Worm (Caenorhabditis elegans): ENCODE data around the gene dep-1.

dep-1 gene

DNA sequence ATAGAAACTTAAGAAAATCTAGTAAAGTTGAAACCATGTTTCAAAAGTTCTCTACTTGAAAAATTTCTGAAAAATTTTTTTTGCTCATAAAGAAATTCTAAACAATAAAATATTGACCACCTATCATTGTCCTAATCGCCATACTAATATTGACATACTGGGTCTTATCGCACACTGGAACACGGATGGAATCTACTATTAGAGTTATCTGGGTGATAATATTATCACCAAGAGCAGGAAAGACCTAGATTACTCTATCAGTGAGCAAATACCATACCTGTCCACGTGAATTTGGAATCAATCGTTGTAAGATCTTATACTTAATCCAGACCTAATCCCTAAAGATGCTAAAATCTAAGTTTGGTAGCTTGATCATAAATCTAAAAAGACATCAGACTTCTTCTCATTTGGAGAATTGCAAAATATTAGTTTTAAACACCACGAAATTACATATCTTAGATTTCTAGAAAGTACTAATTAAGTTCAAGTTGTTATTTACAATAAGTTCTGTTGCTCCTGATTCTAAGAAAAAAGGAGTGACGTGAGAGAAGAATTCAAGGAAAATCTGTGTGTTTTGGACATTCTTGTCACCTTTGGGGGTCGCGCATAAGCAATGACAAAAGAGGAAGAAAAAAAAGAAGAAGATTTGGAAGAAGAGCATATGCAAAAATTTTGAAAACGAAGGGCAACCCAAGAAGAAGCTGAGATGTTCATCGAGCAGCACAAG lies 9.5 kb downstream of the dep-1 start:
- TF ChIP-seq W03F9.2 (tag; optimal IDR thresholded peaks at IDR 0.05) (no peak), dao-5 (tag; optimal IDR thresholded peaks at IDR 0.05) (no peak), him-1 (tag; optimal IDR thresholded peaks at IDR 0.05) (no peak)

DNA sequence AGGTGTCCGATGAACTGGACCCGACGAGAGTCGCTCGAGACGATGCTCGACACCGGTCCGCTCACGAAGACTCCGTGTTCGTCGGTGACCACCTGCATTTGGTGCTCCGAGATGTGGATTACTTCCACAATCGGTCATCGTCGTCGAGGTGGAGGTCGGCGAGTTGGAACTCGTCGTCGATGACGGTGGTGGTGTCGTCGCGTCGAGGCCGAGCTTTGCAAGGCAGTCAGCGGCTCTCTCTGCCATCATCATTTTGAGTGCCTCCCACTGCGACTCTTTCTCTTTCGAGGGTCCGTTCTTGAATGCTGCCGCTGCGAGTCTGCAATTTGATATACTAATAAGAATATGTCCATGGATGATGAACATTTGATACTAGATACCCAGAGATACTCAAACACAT lies 11.9 kb downstream of the dep-1 start:
- TF ChIP-seq dao-5 (tag; optimal IDR thresholded peaks at IDR 0.05), result no peak
- no peak for TF ChIP-seq W03F9.2 (tag; optimal IDR thresholded peaks at IDR 0.05)
- TF ChIP-seq him-1 (tag; optimal IDR thresholded peaks at IDR 0.05), result no peak

DNA sequence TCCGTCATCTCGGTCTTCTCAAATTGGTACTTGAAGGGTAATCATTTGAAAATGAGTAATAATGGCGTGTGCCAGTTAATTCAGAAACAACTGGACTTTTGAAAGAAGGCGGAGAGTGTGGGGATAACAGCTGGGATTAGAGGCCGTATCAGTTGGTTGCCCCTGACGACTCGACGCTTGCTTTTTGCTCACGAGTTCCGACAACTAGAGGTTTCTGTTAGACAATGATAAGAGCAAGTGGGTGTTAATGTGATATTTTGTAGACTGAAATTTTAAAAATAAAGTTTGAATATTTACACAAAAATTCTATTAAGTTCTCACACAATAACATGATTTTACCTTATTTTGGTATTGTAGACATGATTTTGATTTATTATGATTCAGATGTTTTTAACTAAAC lies 14.5 kb downstream of the dep-1 start, which contains the start of gene F44G4.7:
F44G4.7 (minus strand) TSS at position 101 of the 400 bp plus-strand sequence.
- TF ChIP-seq dao-5 (tag; optimal IDR thresholded peaks at IDR 0.05) (no peak), him-1 (tag; optimal IDR thresholded peaks at IDR 0.05) (no peak), W03F9.2 (tag; optimal IDR thresholded peaks at IDR 0.05) (no peak)

DNA sequence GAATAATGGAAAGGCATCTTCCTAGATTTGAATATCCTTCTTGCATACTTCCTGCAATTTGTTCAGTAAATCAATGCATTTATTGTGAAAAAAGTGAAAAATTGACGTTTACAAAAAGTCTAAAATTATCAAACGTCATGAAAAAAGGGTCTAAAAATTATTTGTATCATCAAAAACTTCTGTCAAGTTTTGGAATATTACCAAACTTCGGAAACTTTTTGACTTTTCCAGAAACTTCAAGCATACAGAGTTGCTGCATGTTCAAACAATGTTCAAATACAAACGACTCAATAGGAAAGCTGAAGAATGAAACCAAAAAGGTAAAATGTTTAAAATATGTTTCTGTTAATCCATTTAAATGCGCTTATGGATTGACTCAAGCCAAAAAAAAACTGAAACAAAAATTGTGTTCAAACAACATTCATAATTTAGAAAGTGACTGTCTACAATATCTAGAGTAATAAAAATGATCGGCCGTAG lies 17.8 kb downstream of the dep-1 start, which contains the start of gene F44G4.6:
F44G4.6 (minus strand) TSS at position 51 of the 480 bp plus-strand sequence.
- no peak for TF ChIP-seq him-1 (tag; optimal IDR thresholded peaks at IDR 0.05)

DNA sequence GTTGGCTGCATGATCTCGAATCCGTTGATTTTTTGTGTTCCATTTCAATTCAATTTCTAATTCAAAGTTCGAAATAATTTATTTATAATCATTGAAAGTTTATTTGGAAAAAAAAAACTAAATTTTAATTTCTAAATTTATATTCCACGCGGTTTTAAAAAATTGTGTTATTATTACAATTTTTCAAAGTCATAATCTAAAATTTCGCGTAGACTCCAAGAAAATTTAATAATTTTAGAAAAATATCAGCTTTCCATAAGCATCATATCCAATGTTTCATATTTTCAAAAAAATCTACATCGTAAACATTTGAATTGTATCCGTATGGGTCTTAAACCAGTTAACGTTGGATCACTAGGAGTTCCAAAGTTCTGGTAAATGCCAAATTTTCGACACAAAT lies 19.3 kb downstream of the dep-1 start, which contains the start of gene F44G4.5:
F44G4.5 (minus strand) TSS at position 101 of the 400 bp plus-strand sequence.
- TF ChIP-seq W03F9.2 (tag; optimal IDR thresholded peaks at IDR 0.05), result no peak
- no peak for TF ChIP-seq dao-5 (tag; optimal IDR thresholded peaks at IDR 0.05)
- TF ChIP-seq him-1 (tag; optimal IDR thresholded peaks at IDR 0.05), result no peak

DNA sequence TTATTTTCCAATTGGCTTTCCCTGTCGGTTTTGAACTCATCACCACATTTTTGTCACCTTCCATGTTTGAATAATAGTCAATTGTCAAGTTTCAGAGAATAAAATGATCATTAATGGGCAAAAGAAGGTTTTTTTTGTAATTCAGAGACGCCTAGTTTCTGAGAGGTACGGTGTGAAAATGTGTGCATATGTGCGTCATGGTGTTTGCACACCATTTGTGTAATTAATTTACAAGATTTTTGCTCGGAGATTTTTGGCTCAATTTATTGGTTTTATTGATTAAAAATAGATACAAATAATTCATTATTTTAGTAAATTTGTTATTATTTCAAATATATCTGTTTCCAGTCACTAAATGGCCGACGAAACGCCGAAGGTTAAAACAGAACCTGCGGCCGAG lies 22.1 kb downstream of the dep-1 start, which contains the start of the genes F44G4.3 and tdp-1:
F44G4.3 (minus strand) TSS at position 184 of the 400 bp plus-strand sequence.
tdp-1 (plus strand) TSS at position 347 of the 400 bp plus-strand sequence.
- no peak for TF ChIP-seq him-1 (tag; optimal IDR thresholded peaks at IDR 0.05)

DNA sequence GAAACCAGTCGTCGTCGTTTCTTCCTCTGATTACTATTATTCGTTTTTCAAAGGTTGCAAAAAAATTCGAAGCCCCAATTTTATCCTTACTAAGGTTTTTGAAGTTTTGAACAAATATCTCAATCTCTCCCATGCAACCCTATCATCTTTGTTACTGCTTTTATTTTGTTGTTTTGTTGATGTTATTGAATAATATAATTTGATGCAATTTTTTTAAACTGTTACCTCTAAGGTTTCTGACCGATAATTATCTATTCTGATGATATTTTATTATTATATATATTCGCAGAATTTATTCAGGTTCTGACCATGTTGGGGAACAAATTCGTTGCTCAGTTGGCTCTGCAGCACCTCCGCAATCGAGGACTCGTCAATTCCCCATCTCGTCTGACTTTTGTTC lies 23.5 kb downstream of the dep-1 start, which contains the start of gene ndub-2:
ndub-2 (plus strand) TSS at position 301 of the 400 bp plus-strand sequence.
- TF ChIP-seq dao-5 (tag; optimal IDR thresholded peaks at IDR 0.05), result no peak
- TF ChIP-seq him-1 (tag; optimal IDR thresholded peaks at IDR 0.05), result no peak

DNA sequence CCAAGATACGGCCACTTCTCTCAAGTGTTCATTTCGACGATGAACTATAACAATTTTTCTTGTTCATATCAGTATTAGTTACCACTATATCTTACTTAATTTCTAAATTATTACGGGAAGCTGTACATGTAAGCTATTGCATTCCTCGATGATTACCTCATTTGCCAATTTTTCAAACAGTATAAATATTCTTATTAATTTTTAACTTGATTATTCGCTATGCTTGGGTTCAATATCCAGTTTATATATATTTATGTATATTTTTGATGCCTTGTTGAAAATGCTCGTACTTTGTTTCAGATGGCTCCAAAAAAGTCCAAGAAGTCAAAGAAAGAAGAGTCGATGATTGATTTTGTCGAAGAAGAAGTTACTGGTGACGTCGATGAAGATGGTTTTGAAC lies 25.3 kb downstream of the dep-1 start, which contains the start of gene F44G4.1:
F44G4.1 (plus strand) TSS at position 301 of the 400 bp plus-strand sequence.
- TF ChIP-seq dao-5 (tag; optimal IDR thresholded peaks at IDR 0.05), result no peak
- TF ChIP-seq W03F9.2 (tag; optimal IDR thresholded peaks at IDR 0.05), result no peak
- no peak for TF ChIP-seq him-1 (tag; optimal IDR thresholded peaks at IDR 0.05)

DNA sequence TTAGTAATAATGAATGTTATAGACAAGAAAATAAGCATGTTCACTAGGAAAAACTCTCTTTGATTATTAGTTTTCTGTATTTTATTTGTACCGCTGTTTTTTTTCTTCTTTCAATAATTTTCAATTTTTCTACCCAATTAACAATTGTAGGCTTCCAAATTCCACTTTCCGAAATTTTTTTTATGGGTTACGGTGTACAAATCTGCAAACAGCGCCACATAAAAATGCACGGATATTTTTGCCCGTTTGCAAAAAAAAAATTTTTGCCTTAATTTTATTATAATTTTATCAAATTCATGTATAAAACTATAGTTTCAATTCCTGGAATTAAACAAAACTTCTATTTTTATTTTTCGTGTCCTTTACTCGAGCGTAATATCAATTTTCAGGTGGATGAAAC lies 26.8 kb downstream of the dep-1 start, which contains the start of gene ooc-5:
ooc-5 (plus strand) TSS at position 381 of the 400 bp plus-strand sequence.
- TF ChIP-seq dao-5 (tag; optimal IDR thresholded peaks at IDR 0.05) (no peak), W03F9.2 (tag; optimal IDR thresholded peaks at IDR 0.05) (no peak), him-1 (tag; optimal IDR thresholded peaks at IDR 0.05) (no peak)

DNA sequence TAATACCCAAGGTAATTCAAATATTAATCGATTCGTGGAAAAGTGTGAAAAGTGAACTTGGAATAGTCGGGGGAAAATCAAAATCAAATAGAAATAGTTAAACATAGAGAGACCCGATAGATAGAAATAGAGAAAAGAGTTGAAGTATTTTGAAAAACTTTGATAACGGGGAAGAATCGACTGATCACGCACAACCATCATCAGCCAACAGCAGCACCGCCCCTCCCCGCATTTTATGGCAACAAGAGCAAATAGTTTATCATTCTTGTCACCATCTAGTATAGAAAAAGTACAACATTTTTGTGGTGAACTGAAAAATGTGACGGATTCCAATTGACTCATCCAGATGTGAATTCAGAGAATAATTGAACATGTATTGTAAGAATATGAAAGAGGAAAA lies 28.0 kb downstream of the dep-1 start:
- TF ChIP-seq him-1 (tag; optimal IDR thresholded peaks at IDR 0.05) (no peak), dao-5 (tag; optimal IDR thresholded peaks at IDR 0.05) (no peak), W03F9.2 (tag; optimal IDR thresholded peaks at IDR 0.05) (no peak)

DNA sequence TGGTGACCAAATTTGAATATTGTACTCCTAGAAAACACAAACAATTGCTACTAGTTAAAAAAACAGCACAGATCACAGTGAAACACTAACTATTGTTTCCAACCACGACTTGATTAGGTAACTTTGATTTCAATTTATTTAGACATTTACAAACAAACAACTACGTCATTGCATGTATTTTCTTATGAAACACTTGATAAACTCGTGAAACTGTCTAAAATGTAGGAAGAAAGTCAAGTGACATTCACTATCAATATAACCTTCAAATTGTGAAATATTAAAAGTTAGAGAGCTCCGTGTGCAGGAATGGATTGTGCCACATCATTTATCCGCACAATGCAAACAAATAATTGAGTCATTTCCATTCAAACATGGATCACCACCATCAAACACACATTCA lies 29.3 kb downstream of the dep-1 start:
- no peak for TF ChIP-seq W03F9.2 (tag; optimal IDR thresholded peaks at IDR 0.05)
- no peak for TF ChIP-seq dao-5 (tag; optimal IDR thresholded peaks at IDR 0.05)
- no peak for TF ChIP-seq him-1 (tag; optimal IDR thresholded peaks at IDR 0.05)

DNA sequence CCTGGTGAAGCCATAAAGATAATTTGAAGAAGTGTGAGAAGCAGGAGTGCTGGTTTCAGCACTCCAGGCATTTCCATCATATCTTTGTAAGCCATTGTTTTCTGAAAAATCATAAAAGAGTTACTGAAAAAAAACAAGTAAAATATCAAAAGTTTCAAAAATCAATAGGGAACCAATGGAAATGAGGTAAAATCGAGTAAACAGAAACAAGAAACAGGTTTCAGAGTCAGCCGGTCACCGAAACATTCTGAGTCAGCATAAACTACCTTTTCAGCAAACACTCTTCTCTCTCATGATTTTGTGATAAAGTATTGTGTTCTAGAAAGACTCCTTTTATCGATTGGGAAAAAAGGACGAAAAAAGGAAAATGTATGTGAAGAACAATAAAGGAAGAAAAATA lies 30.2 kb downstream of the dep-1 start, which contains the start of gene C18E9.9:
C18E9.9 (minus strand) TSS at position 101 of the 400 bp plus-strand sequence.
- no peak for TF ChIP-seq W03F9.2 (tag; optimal IDR thresholded peaks at IDR 0.05)
- TF ChIP-seq dao-5 (tag; optimal IDR thresholded peaks at IDR 0.05), result no peak
- no peak for TF ChIP-seq him-1 (tag; optimal IDR thresholded peaks at IDR 0.05)

DNA sequence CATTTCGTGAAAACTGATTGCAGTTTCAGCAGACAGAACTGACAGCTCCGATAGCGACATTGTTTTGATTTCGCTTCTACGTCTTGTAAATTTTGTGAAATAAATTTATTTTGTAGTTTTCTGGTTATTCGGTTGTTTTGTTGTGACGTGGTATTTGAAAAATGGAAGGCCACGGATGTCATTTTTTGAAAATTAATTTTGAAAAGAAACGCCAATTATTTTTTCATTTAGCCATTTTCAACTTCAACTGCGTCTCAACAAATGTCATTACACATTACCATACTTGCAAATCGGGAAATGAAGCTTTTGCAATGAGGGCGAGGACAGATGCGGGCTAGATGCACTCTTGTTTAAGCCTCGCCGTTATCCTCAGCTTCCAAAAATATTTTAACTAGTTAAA lies 31.6 kb downstream of the dep-1 start, which contains the start of gene C18E9.8:
C18E9.8 (minus strand) TSS at position 101 of the 400 bp plus-strand sequence.
- TF ChIP-seq W03F9.2 (tag; optimal IDR thresholded peaks at IDR 0.05) (no peak), him-1 (tag; optimal IDR thresholded peaks at IDR 0.05) (no peak), dao-5 (tag; optimal IDR thresholded peaks at IDR 0.05) (no peak)

DNA sequence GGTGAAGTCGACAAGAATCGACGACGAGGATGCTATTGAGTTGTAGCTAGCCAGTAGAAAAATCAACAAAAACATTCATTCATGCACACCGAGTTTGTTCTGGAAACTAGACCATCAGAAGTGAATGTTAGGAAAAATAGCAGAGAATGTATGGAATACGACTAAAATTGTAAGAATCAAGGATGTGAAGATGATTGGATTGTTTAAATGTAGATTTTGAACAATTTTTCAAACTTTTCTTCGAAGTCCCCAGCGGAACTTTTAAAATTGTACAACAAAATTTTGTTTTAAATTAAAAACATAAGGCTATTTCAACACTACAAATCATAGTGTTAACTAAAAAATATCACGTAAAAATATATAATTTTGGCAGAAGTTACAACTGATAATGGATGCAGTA lies 36.9 kb downstream of the dep-1 start, which contains the start of gene C18E9.7:
C18E9.7 (minus strand) TSS at position 101 of the 400 bp plus-strand sequence.
- TF ChIP-seq him-1 (tag; optimal IDR thresholded peaks at IDR 0.05), result no peak
- no peak for TF ChIP-seq dao-5 (tag; optimal IDR thresholded peaks at IDR 0.05)
- no peak for TF ChIP-seq W03F9.2 (tag; optimal IDR thresholded peaks at IDR 0.05)

Measured in whole organism, L4/young adult.